Worm (Caenorhabditis elegans) whole organism, early embryonic: Measurements from ENCODE around the gene F13B6.3.

Experiments
- F13C5.2 ChIP-seq: sonication (generic microtip); optimal IDR thresholded peaks from 2 replicates; lab custom pipeline; 2017; ENCODE audit warnings: mild to moderate bottlenecking, missing genetic modification characterization, inconsistent platforms, missing compliant biosample characterization
- ama-1 ChIP-seq: fragments of 150-350 bp; optimal IDR thresholded peaks from 2 replicates; lab custom pipeline; 2014
- ceh-13 ChIP-seq: fragments of 200-800 bp; sonication (Bioruptor generic); optimal IDR thresholded peaks from 2 replicates; lab custom pipeline; 2018; ENCODE audit warnings: mild to moderate bottlenecking, missing genetic modification characterization, missing compliant biosample characterization
- ceh-36 ChIP-seq: sonication (generic microtip); optimal IDR thresholded peaks from 2 replicates; lab custom pipeline; 2016; ENCODE audit warnings: missing genetic modification characterization, inconsistent platforms, missing compliant biosample characterization
- ets-7 ChIP-seq: sonication (generic microtip); optimal IDR thresholded peaks from 2 replicates; lab custom pipeline; 2016; ENCODE audit warnings: missing genotype, missing genetic modification characterization, missing compliant biosample characterization
- hmg-4 ChIP-seq: fragments of 200-800 bp; sonication (Bioruptor generic); optimal IDR thresholded peaks from 2 replicates; lab custom pipeline; 2018; ENCODE audit warnings: mild to moderate bottlenecking, missing genetic modification characterization, missing compliant biosample characterization
- pes-1 ChIP-seq: fragments of 200-800 bp; sonication (Bioruptor generic); IDR thresholded peaks from 2 replicates; pipeline ENCODE4 v1.3.6; 2022; ENCODE audit warnings: missing genetic modification reagents, missing genetic modification characterization, missing compliant biosample characterization

- TF ChIP-seq ama-1 (lab: Kevin White, UChicago) = no peak
- no peak for TF ChIP-seq F13C5.2
- no peak for TF ChIP-seq ceh-13 (GFP tag; lab: Kevin White, UChicago)
- no peak for TF ChIP-seq hmg-4 (GFP tag; lab: Kevin White, UChicago)
- no peak for TF ChIP-seq ceh-36 (tag; lab: Kevin White, UChicago)
- TF ChIP-seq ets-7 (tag; lab: Kevin White, UChicago) = no peak
- no peak for TF ChIP-seq pes-1
These were observed 14.4 kb downstream of the F13B6.3 start, which contains the start of gene tes-1 for ce11 chrIV:7451345-7451744.
